Worm (Caenorhabditis elegans): ENCODE results near the gene pst-1.

- TF ChIP-seq ceh-36 (tag; optimal IDR thresholded peaks at IDR 0.05) (no peak), ama-1 (optimal IDR thresholded peaks at IDR 0.05) (no peak), ets-7 (tag; optimal IDR thresholded peaks at IDR 0.05) (no peak), scrt-1 (GFP tag; IDR thresholded peaks at IDR 0.05) (no peak), flt-1 (GFP tag; IDR thresholded peaks at IDR 0.05) (no peak), F13C5.2 (tag; optimal IDR thresholded peaks at IDR 0.05) (no peak), hnd-1 (tag; optimal IDR thresholded peaks at IDR 0.05) (no peak), sea-1 (GFP tag; conservative IDR thresholded peaks at IDR 0.05) (no peak), tbx-37 (GFP tag; conservative IDR thresholded peaks at IDR 0.05) (no peak)
These were observed 20.4 kb downstream of the pst-1 start, which contains the start of gene pcm-1 for ce11 chrV:5963696-5964095.

All from whole organism, early embryonic.